Worm (Caenorhabditis elegans) whole organism, L1 larva: ENCODE measurements around the gene Y94H6A.2.

Experiments
- aly-2 ChIP-seq: fragments of 150-350 bp; optimal IDR thresholded peaks from 2 replicates; lab custom pipeline; 2014; ENCODE audit warnings: missing biosample characterization, missing genetic modification characterization
- ceh-8 ChIP-seq: fragments of 200-800 bp; sonication (Bioruptor generic); optimal IDR thresholded peaks from 2 replicates; lab custom pipeline; 2018; ENCODE audit warnings: mild to moderate bottlenecking, missing genetic modification characterization, moderate library complexity, missing compliant biosample characterization
- efl-1 ChIP-seq, 4 experiments: fragments of 150-350 bp; optimal IDR thresholded peaks in 3 of 4; peaks in 1 of 4; 1 replicate in 1 of 4; 2 replicates in 3 of 4; lab custom pipeline; 2014; ENCODE audit warnings: missing biosample characterization in 2 of 4, missing genetic modification characterization in 2 of 4, missing genetic modification reagents in 2 of 4
- elt-2 ChIP-seq: sonication (generic microtip); optimal IDR thresholded peaks from 2 replicates; lab custom pipeline; 2016; ENCODE audit warnings: missing genetic modification characterization, mild to moderate bottlenecking, inconsistent platforms, missing compliant biosample characterization, missing genetic modification reagents
- lin-14 ChIP-seq: fragments of 200-800 bp; sonication (Bioruptor generic); optimal IDR thresholded peaks from 2 replicates; lab custom pipeline; 2018; ENCODE audit warnings: mild to moderate bottlenecking, missing genetic modification characterization, moderate library complexity, missing compliant biosample characterization
- lin-15B ChIP-seq: fragments of 150-350 bp; sonication (generic microtip); optimal IDR thresholded peaks from 3 replicates; lab custom pipeline; 2014; ENCODE audit warnings: missing biosample characterization, missing genetic modification characterization
- nhr-20 ChIP-seq: sonication (generic microtip); optimal IDR thresholded peaks from 2 replicates; lab custom pipeline; 2016; ENCODE audit warnings: mild to moderate bottlenecking, missing genetic modification characterization, missing compliant biosample characterization
- nhr-237 ChIP-seq: fragments of 150-350 bp; optimal IDR thresholded peaks from 2 replicates; lab custom pipeline; 2014; ENCODE audit warnings: missing biosample characterization, missing genetic modification characterization
- nhr-71 ChIP-seq: sonication (generic microtip); optimal IDR thresholded peaks from 2 replicates; lab custom pipeline; 2016; ENCODE audit warnings: mild to moderate bottlenecking, missing genetic modification characterization, moderate library complexity, missing compliant biosample characterization
- pqm-1 ChIP-seq: sonication (generic microtip); optimal IDR thresholded peaks from 3 replicates; lab custom pipeline; 2017; ENCODE audit warnings: missing biosample characterization, missing genetic modification characterization
- snpc-4 ChIP-seq: fragments of 150-350 bp; optimal IDR thresholded peaks from 2 replicates; lab custom pipeline; 2014; ENCODE audit warnings: missing biosample characterization, missing genetic modification characterization
- vab-15 ChIP-seq: sonication (generic microtip); optimal IDR thresholded peaks from 2 replicates; lab custom pipeline; 2017; ENCODE audit warnings: missing genotype, mild to moderate bottlenecking, missing genetic modification characterization, missing compliant biosample characterization
- ztf-11 ChIP-seq, 2 experiments: sonication (generic microtip); optimal IDR thresholded peaks; 2 replicates each; lab custom pipeline; 2016 to 2017; ENCODE audit warnings: missing genetic modification characterization in 2 of 2, missing biosample characterization in 1 of 2, missing compliant biosample characterization in 1 of 2

DNA sequence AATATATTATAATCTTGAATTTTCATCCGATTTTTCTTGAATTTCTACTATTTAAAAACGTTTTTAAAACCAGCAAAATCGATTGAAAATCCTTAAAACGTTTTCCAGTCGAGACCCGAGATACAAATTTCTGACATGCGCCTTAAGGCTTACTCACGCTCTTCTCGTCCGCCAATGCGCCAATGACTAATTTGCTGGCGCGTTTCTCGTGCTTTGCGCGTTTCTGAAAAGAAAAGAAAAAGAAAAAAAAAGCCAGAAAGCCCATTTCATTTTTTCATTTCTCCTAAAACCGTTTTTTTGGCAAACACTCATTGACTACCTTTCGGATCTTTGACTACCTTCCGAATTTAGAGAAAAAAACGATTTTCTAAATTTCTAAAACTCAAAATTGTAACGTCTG lies 46.6 kb downstream of the Y94H6A.2 start:
- TF ChIP-seq ceh-8 (GFP tag; lab: Kevin White, UChicago) (no peak), aly-2 (tag; lab: Kevin White, UChicago) (no peak), snpc-4 (no peak), ztf-11 (tag; optimal IDR thresholded peaks at IDR 0.05; lab: Kevin White, UChicago) (no peak), elt-2 (tag; lab: Kevin White, UChicago) (no peak), lin-14 (GFP tag; lab: Kevin White, UChicago) (no peak), pqm-1 (tag; lab: Kevin White, UChicago) (no peak), nhr-237 (tag; lab: Kevin White, UChicago) (no peak), efl-1 (optimal IDR thresholded peaks at IDR 0.05; lab: Kevin White, UChicago) (no peak), efl-1 (GFP tag; optimal IDR thresholded peaks at IDR 0.05 in 1 of 2; lab: Kevin White, UChicago) (no peak), nhr-20 (no peak), lin-15B (tag; lab: Kevin White, UChicago) (no peak), vab-15 (tag; lab: Kevin White, UChicago) (no peak), nhr-71 (no peak)
